Worm (Caenorhabditis elegans) whole organism, midembryonic: ENCODE data around the gene moc-1.

ENCODE experiments used
- flt-1 ChIP-seq: fragments of 200-800 bp; sonication (Bioruptor generic); IDR thresholded peaks from 2 replicates; pipeline ENCODE4 v1.3.6; 2022; ENCODE audit warnings: missing genetic modification characterization, missing compliant biosample characterization
- med-1 ChIP-seq: sonication (generic microtip); optimal IDR thresholded peaks from 2 replicates; lab custom pipeline; 2017; ENCODE audit warnings: missing genetic modification characterization, mild to moderate bottlenecking, missing compliant biosample characterization, antibody characterized with exemption, missing genetic modification reagents; ENCODE audit not compliant: insufficient read depth

ce11 chrX:10124338-10124737 is 14.1 kb downstream of the moc-1 start:
- no peak for TF ChIP-seq med-1
- no peak for TF ChIP-seq flt-1 (GFP tag; lab: Robert Waterston, UW)
